Worm (Caenorhabditis elegans) whole organism, L3 larva: ENCODE results near the gene srsx-27.

Experiments
- R02D3.7 ChIP-seq: fragments of 150-350 bp; optimal IDR thresholded peaks from 2 replicates; lab custom pipeline; 2014; ENCODE audit warnings: missing biosample characterization, missing genetic modification characterization
- ZK546.5 ChIP-seq: sonication (generic microtip); optimal IDR thresholded peaks from 2 replicates; lab custom pipeline; 2017; ENCODE audit warnings: missing biosample characterization, missing genetic modification characterization
- aly-2 ChIP-seq: fragments of 150-350 bp; optimal IDR thresholded peaks from 2 replicates; lab custom pipeline; 2014; ENCODE audit warnings: missing biosample characterization, missing genetic modification characterization
- ama-1 ChIP-seq: fragments of 150-350 bp; optimal IDR thresholded peaks from 2 replicates; lab custom pipeline; 2018
- ceh-28 ChIP-seq: fragments of 150-350 bp; optimal IDR thresholded peaks from 2 replicates; lab custom pipeline; 2014; ENCODE audit warnings: missing biosample characterization, missing genetic modification reagents, missing genetic modification characterization
- ceh-82 ChIP-seq: fragments of 150-350 bp; optimal IDR thresholded peaks from 2 replicates; lab custom pipeline; 2014; ENCODE audit warnings: missing biosample characterization, missing genetic modification characterization
- ceh-9 ChIP-seq: sonication (generic microtip); optimal IDR thresholded peaks from 2 replicates; lab custom pipeline; 2018; ENCODE audit warnings: missing biosample characterization, missing genetic modification characterization
- daf-12 ChIP-seq: fragments of 150-350 bp; optimal IDR thresholded peaks from 2 replicates; lab custom pipeline; 2014; ENCODE audit warnings: missing biosample characterization, missing genetic modification reagents, missing genetic modification characterization
- egl-5 ChIP-seq: fragments of 150-350 bp; optimal IDR thresholded peaks from 2 replicates; lab custom pipeline; 2017; ENCODE audit warnings: missing biosample characterization, missing genetic modification reagents, missing genetic modification characterization, inconsistent platforms
- elt-1 ChIP-seq: fragments of 150-350 bp; optimal IDR thresholded peaks from 2 replicates; lab custom pipeline; 2014; ENCODE audit warnings: missing biosample characterization, missing genetic modification characterization
- elt-2 ChIP-seq: sonication (generic microtip); optimal IDR thresholded peaks from 2 replicates; lab custom pipeline; 2016; ENCODE audit warnings: missing genetic modification reagents, mild to moderate bottlenecking, missing genetic modification characterization, missing compliant biosample characterization
- elt-3 ChIP-seq, 3 experiments: fragments of 150-350 bp in 1 of 3; sonication (generic microtip) in 2 of 3; optimal IDR thresholded peaks; 2 replicates in 2 of 3; 4 replicates in 1 of 3; lab custom pipeline; 2014 to 2017; ENCODE audit warnings: missing biosample characterization in 3 of 3, missing genetic modification characterization in 3 of 3
- fkh-10 ChIP-seq: sonication (generic microtip); optimal IDR thresholded peaks from 2 replicates; lab custom pipeline; 2017; ENCODE audit warnings: missing biosample characterization, missing genetic modification reagents, missing genetic modification characterization
- fos-1 ChIP-seq: fragments of 150-350 bp; optimal IDR thresholded peaks from 2 replicates; lab custom pipeline; 2014; ENCODE audit warnings: missing biosample characterization, missing genetic modification characterization
- jun-1 ChIP-seq: fragments of 150-350 bp; optimal IDR thresholded peaks from 2 replicates; lab custom pipeline; 2014; ENCODE audit warnings: missing biosample characterization, missing genetic modification reagents, missing genetic modification characterization
- lin-15B ChIP-seq: fragments of 150-350 bp; optimal IDR thresholded peaks from 2 replicates; lab custom pipeline; 2014; ENCODE audit warnings: missing biosample characterization, missing genetic modification characterization
- lin-39 ChIP-seq: fragments of 150-350 bp; optimal IDR thresholded peaks from 2 replicates; lab custom pipeline; 2018; ENCODE audit warnings: missing biosample characterization, missing genetic modification reagents, missing genetic modification characterization
- mml-1 ChIP-seq: fragments of 150-350 bp; sonication (generic microtip); optimal IDR thresholded peaks from 3 replicates; lab custom pipeline; 2014; ENCODE audit warnings: missing biosample characterization, missing genetic modification characterization
- nfya-1 ChIP-seq: sonication (generic microtip); optimal IDR thresholded peaks from 2 replicates; lab custom pipeline; 2017; ENCODE audit warnings: missing genetic modification characterization, mild to moderate bottlenecking, missing compliant biosample characterization, antibody characterized with exemption, moderate library complexity; ENCODE audit not compliant: insufficient read depth
- nhr-11 ChIP-seq: fragments of 150-350 bp; optimal IDR thresholded peaks from 2 replicates; lab custom pipeline; 2014; ENCODE audit warnings: missing biosample characterization, missing genetic modification characterization
- nhr-12 ChIP-seq: fragments of 150-350 bp; optimal IDR thresholded peaks from 2 replicates; lab custom pipeline; 2014; ENCODE audit warnings: missing biosample characterization, missing genetic modification characterization
- nhr-23 ChIP-seq: fragments of 150-350 bp; optimal IDR thresholded peaks from 2 replicates; lab custom pipeline; 2014; ENCODE audit warnings: missing biosample characterization, missing genetic modification reagents, missing genetic modification characterization
- nhr-237 ChIP-seq: fragments of 150-350 bp; optimal IDR thresholded peaks from 2 replicates; lab custom pipeline; 2014; ENCODE audit warnings: missing biosample characterization, missing genetic modification characterization
- nhr-25 ChIP-seq: sonication (generic microtip); optimal IDR thresholded peaks from 2 replicates; lab custom pipeline; 2017; ENCODE audit warnings: missing biosample characterization, missing genetic modification characterization
- nhr-28 ChIP-seq: fragments of 150-350 bp; optimal IDR thresholded peaks from 2 replicates; lab custom pipeline; 2014; ENCODE audit warnings: missing biosample characterization, missing genetic modification characterization
- nhr-43 ChIP-seq: sonication (generic microtip); optimal IDR thresholded peaks from 2 replicates; lab custom pipeline; 2016; ENCODE audit warnings: mild to moderate bottlenecking, missing genetic modification characterization, missing compliant biosample characterization; ENCODE audit not compliant: poor library complexity, severe bottlenecking
- nhr-67 ChIP-seq: fragments of 150-350 bp; optimal IDR thresholded peaks from 2 replicates; lab custom pipeline; 2014; ENCODE audit warnings: missing biosample characterization, missing genetic modification characterization
- nhr-76 ChIP-seq: fragments of 150-350 bp; sonication (generic microtip); optimal IDR thresholded peaks from 5 replicates; lab custom pipeline; 2014; ENCODE audit warnings: missing biosample characterization, missing genetic modification characterization
- nhr-77 ChIP-seq: fragments of 150-350 bp; optimal IDR thresholded peaks from 2 replicates; lab custom pipeline; 2014; ENCODE audit warnings: missing biosample characterization, missing genetic modification characterization
- pha-4 ChIP-seq: fragments of 150-350 bp; optimal IDR thresholded peaks from 2 replicates; lab custom pipeline; 2014; ENCODE audit warnings: missing biosample characterization, missing genetic modification reagents, missing genetic modification characterization
- pqm-1 ChIP-seq: fragments of 150-350 bp; optimal IDR thresholded peaks from 2 replicates; lab custom pipeline; 2017; ENCODE audit warnings: missing biosample characterization, missing genetic modification characterization, inconsistent platforms
- sea-2 ChIP-seq: fragments of 150-350 bp; sonication (generic microtip); optimal IDR thresholded peaks from 4 replicates; lab custom pipeline; 2014; ENCODE audit warnings: missing biosample characterization, missing genetic modification reagents, missing genetic modification characterization
- skn-1 ChIP-seq: fragments of 150-350 bp; optimal IDR thresholded peaks from 2 replicates; lab custom pipeline; 2014; ENCODE audit warnings: missing biosample characterization, missing genetic modification characterization
- snpc-4 ChIP-seq: fragments of 150-350 bp; optimal IDR thresholded peaks from 2 replicates; lab custom pipeline; 2014; ENCODE audit warnings: missing biosample characterization, missing genetic modification characterization
- unc-62 ChIP-seq: fragments of 150-350 bp; sonication (generic microtip); optimal IDR thresholded peaks from 4 replicates; lab custom pipeline; 2014; ENCODE audit warnings: missing biosample characterization, missing genetic modification reagents, missing genetic modification characterization
- zag-1 ChIP-seq: fragments of 150-350 bp; optimal IDR thresholded peaks from 2 replicates; lab custom pipeline; 2014; ENCODE audit warnings: missing biosample characterization, missing genetic modification characterization
- ztf-11 ChIP-seq: fragments of 150-350 bp; optimal IDR thresholded peaks from 2 replicates; lab custom pipeline; 2014; ENCODE audit warnings: missing biosample characterization, missing genetic modification characterization
- ztf-4 ChIP-seq: fragments of 150-350 bp; optimal IDR thresholded peaks from 2 replicates; lab custom pipeline; 2014; ENCODE audit warnings: missing biosample characterization, missing genetic modification characterization

Gene srsx-27

DNA sequence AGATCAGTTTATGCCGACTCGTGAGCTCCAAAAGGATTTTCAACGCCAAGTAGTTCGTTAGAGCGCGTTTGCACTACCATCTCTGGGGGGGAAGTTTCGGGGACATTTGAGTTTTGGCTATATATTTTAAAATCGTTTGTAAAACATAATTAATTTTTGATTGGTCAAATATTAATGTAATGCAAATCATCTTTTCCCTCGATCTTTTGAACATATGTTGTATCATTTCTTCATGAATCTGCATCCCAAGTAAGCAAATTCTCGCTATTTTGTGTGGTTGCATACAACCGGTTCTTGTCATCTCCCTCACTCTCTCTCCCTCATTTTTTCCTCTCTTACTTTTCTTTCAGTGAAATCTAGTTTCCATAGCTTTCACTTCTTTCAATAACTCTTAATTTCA lies 28.3 kb downstream of the srsx-27 start:
- TF ChIP-seq ceh-82 (tag; lab: Kevin White, UChicago) (no peak), pha-4 (tag; lab: Kevin White, UChicago) (peak; percentile 73), nhr-76 (tag; lab: Kevin White, UChicago) (no peak), ztf-11 (tag; lab: Kevin White, UChicago) (no peak), skn-1 (tag; lab: Kevin White, UChicago) (peak; percentile 69), nfya-1 (peak; percentile 45), nhr-25 (tag; lab: Kevin White, UChicago) (peak; percentile 85), lin-15B (tag; lab: Kevin White, UChicago) (peak; percentile 72), jun-1 (tag; lab: Kevin White, UChicago) (peak; percentile 10), nhr-23 (tag; lab: Kevin White, UChicago) (peak; percentile 42), snpc-4 (peak; percentile 45), ceh-9 (tag; lab: Kevin White, UChicago) (no peak), ZK546.5 (tag; lab: Kevin White, UChicago) (no peak), nhr-43 (tag; lab: Kevin White, UChicago) (peak; percentile 66), pqm-1 (tag; lab: Kevin White, UChicago) (peak; percentile 9), ama-1 (no peak), elt-2 (tag; lab: Kevin White, UChicago) (peak; percentile 14), mml-1 (tag; lab: Kevin White, UChicago) (no peak)

DNA sequence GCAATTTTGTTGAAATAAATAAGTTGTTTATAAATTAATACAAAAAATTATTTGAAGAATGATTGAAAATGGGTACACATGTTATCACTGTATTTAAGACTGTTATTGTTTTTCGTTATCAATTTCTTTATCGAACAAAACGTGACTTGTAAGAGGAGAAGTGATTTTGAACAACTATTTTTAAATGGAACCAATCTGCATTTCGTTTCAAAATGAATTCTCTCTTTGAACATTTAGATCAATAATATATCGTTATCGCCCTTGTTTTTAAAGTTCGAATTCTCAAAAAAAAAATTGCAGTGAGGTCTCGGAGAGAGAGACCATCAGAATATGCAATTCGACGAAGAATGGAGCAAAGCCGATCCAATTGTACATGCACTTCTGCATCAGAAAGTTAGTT lies 29.4 kb downstream of the srsx-27 start, which contains the start of gene cul-5:
TSS of gene cul-5 (plus strand) at position 301 of the 400 bp plus-strand sequence.
- peak; percentile 35 for TF ChIP-seq pqm-1 (tag; lab: Kevin White, UChicago)
- no peak for TF ChIP-seq nhr-43 (tag; lab: Kevin White, UChicago)
- no peak for TF ChIP-seq fos-1 (tag; lab: Kevin White, UChicago)
- no peak for TF ChIP-seq nhr-11 (tag; lab: Kevin White, UChicago)
- peak; percentile 29 for TF ChIP-seq pha-4 (tag; lab: Kevin White, UChicago)
- no peak for TF ChIP-seq ztf-4 (tag; lab: Kevin White, UChicago)
- no peak for TF ChIP-seq ztf-11 (tag; lab: Kevin White, UChicago)
- TF ChIP-seq elt-2 (tag; lab: Kevin White, UChicago), result peak; percentile 28
- TF ChIP-seq R02D3.7, result no peak

DNA sequence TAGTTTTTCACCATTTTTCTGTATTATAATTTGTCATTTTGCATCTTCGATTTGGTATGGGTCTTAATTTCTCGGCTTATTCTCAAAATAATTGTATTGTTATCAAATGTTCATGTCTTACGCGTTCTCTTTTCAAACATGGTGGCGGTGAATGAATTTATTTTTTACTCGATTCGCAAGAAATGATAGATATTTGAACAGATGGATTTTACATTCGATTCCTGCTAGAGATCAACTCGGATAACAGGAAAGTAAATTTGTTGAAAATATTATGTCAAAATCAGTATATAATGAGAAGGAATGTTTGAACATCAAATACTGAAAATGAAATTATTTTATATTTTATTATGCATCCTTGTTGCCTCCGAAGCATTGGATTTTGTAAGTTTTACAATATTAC lies 33.2 kb downstream of the srsx-27 start, which contains the start of gene ZK856.4:
TSS of gene ZK856.4 (plus strand) at position 301 of the 400 bp plus-strand sequence.
- TF ChIP-seq elt-3 (tag; optimal IDR thresholded peaks at IDR 0.05; lab: Kevin White, UChicago), result no peak
- TF ChIP-seq sea-2 (GFP tag; lab: Kevin White, UChicago), result no peak
- TF ChIP-seq pqm-1 (tag; lab: Kevin White, UChicago), result no peak
- no peak for TF ChIP-seq elt-1 (tag; lab: Kevin White, UChicago)
- TF ChIP-seq nhr-25 (tag; lab: Kevin White, UChicago), result no peak
- TF ChIP-seq fos-1 (tag; lab: Kevin White, UChicago), result no peak
- no peak for TF ChIP-seq nhr-11 (tag; lab: Kevin White, UChicago)
- no peak for TF ChIP-seq lin-39
- no peak for TF ChIP-seq elt-2 (tag; lab: Kevin White, UChicago)
- TF ChIP-seq jun-1 (tag; lab: Kevin White, UChicago), result no peak
- no peak for TF ChIP-seq zag-1 (tag; lab: Kevin White, UChicago)
- TF ChIP-seq ZK546.5 (tag; lab: Kevin White, UChicago), result no peak
- TF ChIP-seq nhr-67, result no peak
- no peak for TF ChIP-seq R02D3.7
- TF ChIP-seq ztf-4 (tag; lab: Kevin White, UChicago), result no peak
- no peak for TF ChIP-seq skn-1 (tag; lab: Kevin White, UChicago)
- no peak for TF ChIP-seq aly-2
- no peak for TF ChIP-seq ceh-28 (tag; lab: Kevin White, UChicago)

DNA sequence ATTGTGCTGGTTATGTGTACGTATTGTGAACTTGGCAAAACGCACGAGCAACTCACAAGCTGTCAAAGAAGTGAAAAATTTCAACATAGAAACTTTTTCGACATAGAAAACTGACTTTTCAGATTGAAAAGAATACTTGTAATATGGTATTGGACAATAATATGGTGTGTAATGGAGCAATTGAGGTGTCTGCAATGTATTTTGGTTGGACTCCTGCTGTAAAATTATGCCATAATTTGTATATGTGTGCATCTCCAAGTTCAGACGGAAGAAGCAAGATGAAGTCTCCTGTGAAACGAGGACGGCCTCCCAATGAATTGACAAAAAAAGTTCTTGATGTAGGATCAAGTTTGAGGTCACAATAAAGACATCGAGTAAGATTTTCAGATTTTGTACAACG lies 34.0 kb downstream of the srsx-27 start:
- no peak for TF ChIP-seq fkh-10 (GFP tag; lab: Kevin White, UChicago)
- TF ChIP-seq elt-1 (tag; lab: Kevin White, UChicago), result no peak
- TF ChIP-seq lin-39, result no peak
- TF ChIP-seq elt-2 (tag; lab: Kevin White, UChicago), result no peak
- TF ChIP-seq daf-12 (tag; lab: Kevin White, UChicago), result no peak
- TF ChIP-seq nhr-12 (tag; lab: Kevin White, UChicago), result no peak
- no peak for TF ChIP-seq unc-62 (GFP tag; lab: Kevin White, UChicago)
- no peak for TF ChIP-seq elt-3 (tag; optimal IDR thresholded peaks at IDR 0.05; lab: Kevin White, UChicago)
- TF ChIP-seq pha-4 (tag; lab: Kevin White, UChicago), result no peak
- TF ChIP-seq ceh-9 (tag; lab: Kevin White, UChicago), result no peak
- TF ChIP-seq nhr-237, result no peak
- no peak for TF ChIP-seq nhr-76 (tag; lab: Kevin White, UChicago)
- TF ChIP-seq nfya-1, result no peak
- no peak for TF ChIP-seq aly-2
- no peak for TF ChIP-seq nhr-77 (tag; lab: Kevin White, UChicago)
- no peak for TF ChIP-seq lin-15B (tag; lab: Kevin White, UChicago)
- no peak for TF ChIP-seq egl-5 (tag; lab: Kevin White, UChicago)
- no peak for TF ChIP-seq pqm-1 (tag; lab: Kevin White, UChicago)
- TF ChIP-seq nhr-28, result no peak
